In genomic region chrIV:11957074-11957473, ce11 we compare ENCODE assay signal across 7 worm cellular contexts.
A peak's percentile ranks its signal among the peaks of the same experiment; 100 is the strongest.
TF ChIP-seq lines count a peak whose summit lies in the region.

No protein-coding gene starts in this region.

TF ChIP-seq in whole organism, L1 larva, 84 proteins besides CTCF, POLR2A, EP300 and RAD21 (continues in another document):
- peak; percentile 10 for TF ChIP-seq mep-1 (tag; optimal IDR thresholded peaks at IDR 0.05; lab: Kevin White, UChicago)
- peak; percentile 26 for TF ChIP-seq unc-130 (tag; optimal IDR thresholded peaks at IDR 0.05; lab: Kevin White, UChicago)
- peak; percentile 4 for TF ChIP-seq dsc-1 (tag; optimal IDR thresholded peaks at IDR 0.05; lab: Kevin White, UChicago)
- peak; percentile 65 for TF ChIP-seq lin-14 (GFP tag; optimal IDR thresholded peaks at IDR 0.05; lab: Kevin White, UChicago)
- no peak for TF ChIP-seq hlh-4 (tag; optimal IDR thresholded peaks at IDR 0.05; lab: Kevin White, UChicago)
- peak; percentile 47 for TF ChIP-seq nhr-71 (tag; optimal IDR thresholded peaks at IDR 0.05; lab: Kevin White, UChicago)
- TF ChIP-seq blmp-1 (tag; optimal IDR thresholded peaks at IDR 0.05; lab: Kevin White, UChicago): peak; percentile 26
- no peak for TF ChIP-seq grh-1 (GFP tag; IDR thresholded peaks at IDR 0.05; lab: Robert Waterston, UW)
- TF ChIP-seq fos-1 (tag; optimal IDR thresholded peaks at IDR 0.05; lab: Kevin White, UChicago): no peak
- no peak for TF ChIP-seq nhr-28 (tag; optimal IDR thresholded peaks at IDR 0.05; lab: Kevin White, UChicago)
- TF ChIP-seq jun-1 (tag; optimal IDR thresholded peaks at IDR 0.05; lab: Kevin White, UChicago): no peak
- peak in 1 of 2 experiments; percentile 13 for TF ChIP-seq efl-1 (optimal IDR thresholded peaks at IDR 0.05; lab: Kevin White, UChicago)
- TF ChIP-seq efl-1 (GFP tag; optimal IDR thresholded peaks at IDR 0.05 in 1 of 2; lab: Kevin White, UChicago): peak in 1 of 2 experiments; percentile 2

TF ChIP-seq in whole organism, L2 larva, 48 proteins besides CTCF, POLR2A, EP300 and RAD21:
- TF ChIP-seq mdl-1 (tag; optimal IDR thresholded peaks at IDR 0.05; lab: Kevin White, UChicago) (peak in 1 of 2 experiments; percentile 57), nhr-6 (tag; optimal IDR thresholded peaks at IDR 0.05; lab: Kevin White, UChicago) (peak; percentile 17), nhr-129 (tag; optimal IDR thresholded peaks at IDR 0.05; lab: Kevin White, UChicago) (peak; percentile 69), ceh-82 (tag; optimal IDR thresholded peaks at IDR 0.05; lab: Kevin White, UChicago) (no peak), unc-39 (tag; optimal IDR thresholded peaks at IDR 0.05; lab: Kevin White, UChicago) (no peak), blmp-1 (tag; optimal IDR thresholded peaks at IDR 0.05; lab: Kevin White, UChicago; ENCODE audit: insufficient read depth) (no peak), snpc-4 (tag; optimal IDR thresholded peaks at IDR 0.05; lab: Kevin White, UChicago) (no peak), C34F6.9 (tag; optimal IDR thresholded peaks at IDR 0.05; lab: Kevin White, UChicago) (peak; percentile 24), sma-9 (GFP tag; optimal IDR thresholded peaks at IDR 0.05; lab: Kevin White, UChicago) (peak; percentile 45), sma-9 (tag; optimal IDR thresholded peaks at IDR 0.05; lab: Kevin White, UChicago) (no peak), crh-2 (tag; optimal IDR thresholded peaks at IDR 0.05; lab: Kevin White, UChicago) (peak; percentile 30), nhr-12 (tag; optimal IDR thresholded peaks at IDR 0.05; lab: Kevin White, UChicago) (no peak), F13H6.1 (tag; optimal IDR thresholded peaks at IDR 0.05; lab: Kevin White, UChicago) (peak; percentile 45)

TF ChIP-seq in whole organism, L3 larva, 47 proteins besides CTCF, POLR2A, EP300 and RAD21:
- TF ChIP-seq ceh-9 (tag; optimal IDR thresholded peaks at IDR 0.05; lab: Kevin White, UChicago) (no peak), nfya-1 (tag; optimal IDR thresholded peaks at IDR 0.05; lab: Kevin White, UChicago; ENCODE audit: insufficient read depth) (peak; percentile 15), pha-4 (tag; optimal IDR thresholded peaks at IDR 0.05; lab: Kevin White, UChicago) (peak; percentile 79), lin-39 (tag; optimal IDR thresholded peaks at IDR 0.05; lab: Kevin White, UChicago) (peak; percentile 19)

TF ChIP-seq in whole organism, L4 larva, 104 proteins besides CTCF, POLR2A, EP300 and RAD21 (continues in another document):
- no peak for TF ChIP-seq nhr-77 (tag; optimal IDR thresholded peaks at IDR 0.05; lab: Kevin White, UChicago)
- no peak for TF ChIP-seq hif-1 (tag; optimal IDR thresholded peaks at IDR 0.05; lab: Kevin White, UChicago)
- TF ChIP-seq hlh-11 (tag; optimal IDR thresholded peaks at IDR 0.05; lab: Kevin White, UChicago): peak; percentile 40
- TF ChIP-seq unc-62 (GFP tag; optimal IDR thresholded peaks at IDR 0.05 in 1 of 2; lab: Kevin White, UChicago): peak in 1 of 2 experiments; percentile 22
- no peak for TF ChIP-seq unc-62 (tag; optimal IDR thresholded peaks at IDR 0.05; lab: Kevin White, UChicago)
- no peak for TF ChIP-seq ceh-44 (GFP tag; IDR thresholded peaks at IDR 0.05; lab: Robert Waterston, UW)
- TF ChIP-seq mes-2 (tag; optimal IDR thresholded peaks at IDR 0.05; lab: Kevin White, UChicago; ENCODE audit: poor library complexity, severe bottlenecking): no peak
- TF ChIP-seq ceh-28 (tag; optimal IDR thresholded peaks at IDR 0.05; lab: Kevin White, UChicago): no peak
- TF ChIP-seq mdl-1 (tag; optimal IDR thresholded peaks at IDR 0.05; lab: Kevin White, UChicago): peak in 1 of 2 experiments; percentile 33
- TF ChIP-seq aha-1 (tag; lab: Kevin White, UChicago): peak; percentile 94
- TF ChIP-seq dmd-6 (GFP tag; IDR thresholded peaks at IDR 0.05; lab: Robert Waterston, UW): peak; percentile 19; the same call in 1 of the 2 replicates
- peak; percentile 32 for TF ChIP-seq hlh-30 (tag; optimal IDR thresholded peaks at IDR 0.05; lab: Kevin White, UChicago; ENCODE audit: insufficient read depth)
- TF ChIP-seq daf-12 (tag; optimal IDR thresholded peaks at IDR 0.05; lab: Kevin White, UChicago): no peak
- TF ChIP-seq vab-7 (GFP tag; IDR thresholded peaks at IDR 0.05; lab: Robert Waterston, UW): no peak
- peak in 1 of 2 experiments; percentile 7 for TF ChIP-seq daf-16 (GFP tag; optimal IDR thresholded peaks at IDR 0.05; lab: Kevin White, UChicago)
- no peak for TF ChIP-seq daf-16 (tag; optimal IDR thresholded peaks at IDR 0.05; lab: Kevin White, UChicago)

TF ChIP-seq in whole organism, late embryonic, 69 proteins besides CTCF, POLR2A, EP300 and RAD21:
- TF ChIP-seq mec-3 (tag; optimal IDR thresholded peaks at IDR 0.05; lab: Kevin White, UChicago; ENCODE audit: borderline replicate concordance) (no peak), ceh-45 (GFP tag; IDR thresholded peaks at IDR 0.05; lab: Robert Waterston, UW) (no peak), pha-2 (tag; optimal IDR thresholded peaks at IDR 0.05; lab: Kevin White, UChicago) (no peak), ceh-48 (tag; optimal IDR thresholded peaks at IDR 0.05; lab: Kevin White, UChicago) (no peak), F13H6.1 (tag; optimal IDR thresholded peaks at IDR 0.05; lab: Kevin White, UChicago) (no peak), ceh-18 (tag; optimal IDR thresholded peaks at IDR 0.05; lab: Kevin White, UChicago) (peak; percentile 4), ceh-2 (tag; optimal IDR thresholded peaks at IDR 0.05; lab: Kevin White, UChicago) (no peak), madf-2 (tag; optimal IDR thresholded peaks at IDR 0.05; lab: Kevin White, UChicago) (no peak)

TF ChIP-seq in whole organism, mixed stage, embryonic, 35 proteins besides CTCF, POLR2A, EP300 and RAD21:
- TF ChIP-seq hlh-1 (tag; optimal IDR thresholded peaks at IDR 0.05; lab: Kevin White, UChicago) (peak; percentile 25), lin-32 (GFP tag; optimal IDR thresholded peaks at IDR 0.05; lab: Kevin White, UChicago) (no peak), elt-1 (tag; optimal IDR thresholded peaks at IDR 0.05; lab: Kevin White, UChicago; ENCODE audit: borderline replicate concordance, insufficient read depth) (no peak)

TF ChIP-seq in whole organism, young adult, 124 proteins besides CTCF, POLR2A, EP300 and RAD21:
- peak; percentile 13 for TF ChIP-seq lin-54 (GFP tag; optimal IDR thresholded peaks at IDR 0.05; lab: Kevin White, UChicago)
- TF ChIP-seq ama-1 (optimal IDR thresholded peaks at IDR 0.05; lab: Kevin White, UChicago): peak; percentile 53
- no peak for TF ChIP-seq ama-1 (GFP tag; optimal IDR thresholded peaks at IDR 0.05; lab: Kevin White, UChicago)
- TF ChIP-seq gei-17 (GFP tag; optimal IDR thresholded peaks at IDR 0.05; lab: Kevin White, UChicago): no peak
- TF ChIP-seq cebp-1 (GFP tag; IDR thresholded peaks at IDR 0.05; lab: Robert Waterston, UW): no peak
- TF ChIP-seq cebp-1 (tag; optimal IDR thresholded peaks at IDR 0.05; lab: Kevin White, UChicago): peak; percentile 18
- peak; percentile 47; the same call in 1 of the 2 replicates for TF ChIP-seq Y53G8AR.9 (GFP tag; conservative IDR thresholded peaks at IDR 0.05; lab: Robert Waterston, UW)
- no peak for TF ChIP-seq F57A8.1 (GFP tag; optimal IDR thresholded peaks at IDR 0.05; lab: Kevin White, UChicago)
- TF ChIP-seq F55B11.4 (tag; optimal IDR thresholded peaks at IDR 0.05; lab: Kevin White, UChicago; ENCODE audit: borderline replicate concordance, insufficient read depth): no peak
- TF ChIP-seq F33H1.4 (GFP tag; IDR thresholded peaks at IDR 0.05; lab: Robert Waterston, UW): no peak
- 0 out of 2 replicates have a peak, but pooled peaks have one; percentile 9 for TF ChIP-seq mcd-1 (GFP tag; IDR thresholded peaks at IDR 0.05; lab: Robert Waterston, UW)
- no peak for TF ChIP-seq T26A5.8 (tag; optimal IDR thresholded peaks at IDR 0.05; lab: Kevin White, UChicago)
